Worm (Caenorhabditis elegans) whole organism, early embryonic: ENCODE results near the gene M163.22.

Source experiments
- ceh-36 ChIP-seq: sonication (generic microtip); optimal IDR thresholded peaks from 2 replicates; lab custom pipeline; 2016; ENCODE audit warnings: missing genetic modification characterization, inconsistent platforms, missing compliant biosample characterization
- sea-1 ChIP-seq: fragments of 200-800 bp; sonication (Bioruptor generic); conservative IDR thresholded peaks from 2 replicates; pipeline ENCODE4 v1.3.6; 2022; ENCODE audit warnings: missing genetic modification characterization, missing compliant biosample characterization

- TF ChIP-seq ceh-36 (tag; lab: Kevin White, UChicago) (no peak), sea-1 (GFP tag; lab: Robert Waterston, UW) (no peak)
Observed at ce11 chrX:14491103-14491502, 25.4 kb downstream of the M163.22 start.
